Worm (Caenorhabditis elegans) whole organism, L1 larva: ENCODE data around the gene zmp-5.
A peak's percentile ranks its signal among the peaks of the same experiment; 100 is the strongest.

Experiments
- C04F5.9 ChIP-seq: sonication (generic microtip); optimal IDR thresholded peaks from 2 replicates; lab custom pipeline; 2016; ENCODE audit warnings: missing genetic modification characterization, missing compliant biosample characterization
- F16B12.6 ChIP-seq: fragments of 150-350 bp; optimal IDR thresholded peaks from 2 replicates; lab custom pipeline; 2014; ENCODE audit warnings: missing biosample characterization, missing genetic modification characterization
- Y116A8C.19 ChIP-seq: sonication (generic microtip); optimal IDR thresholded peaks from 2 replicates; lab custom pipeline; 2016; ENCODE audit warnings: missing compliant biosample characterization, missing genetic modification characterization, borderline replicate concordance
- aha-1 ChIP-seq: fragments of 150-350 bp; optimal IDR thresholded peaks from 2 replicates; lab custom pipeline; 2014; ENCODE audit warnings: missing biosample characterization, missing genetic modification characterization
- alr-1 ChIP-seq: fragments of 200-800 bp; sonication (Bioruptor generic); optimal IDR thresholded peaks from 2 replicates; lab custom pipeline; 2018; ENCODE audit warnings: borderline replicate concordance, mild to moderate bottlenecking, missing genetic modification characterization, missing compliant biosample characterization
- blmp-1 ChIP-seq: fragments of 150-350 bp; optimal IDR thresholded peaks from 2 replicates; lab custom pipeline; 2014; ENCODE audit warnings: missing biosample characterization, missing genetic modification characterization
- ceh-8 ChIP-seq: fragments of 200-800 bp; sonication (Bioruptor generic); optimal IDR thresholded peaks from 2 replicates; lab custom pipeline; 2018; ENCODE audit warnings: mild to moderate bottlenecking, missing genetic modification characterization, moderate library complexity, missing compliant biosample characterization
- ceh-88 ChIP-seq: fragments of 200-800 bp; sonication (Bioruptor generic); IDR thresholded peaks from 2 replicates; pipeline ENCODE4 v1.3.6; 2022; ENCODE audit warnings: missing genetic modification characterization, missing compliant biosample characterization
- ces-1 ChIP-seq: fragments of 150-350 bp; optimal IDR thresholded peaks from 2 replicates; lab custom pipeline; 2014; ENCODE audit warnings: missing biosample characterization, missing genetic modification reagents, missing genetic modification characterization
- dpl-1 ChIP-seq, 3 experiments: fragments of 150-350 bp in 2 of 3; sonication (generic microtip) in 1 of 3; optimal IDR thresholded peaks; 2 replicates each; lab custom pipeline; 2014 to 2017; ENCODE audit warnings: missing biosample characterization in 3 of 3, missing genetic modification characterization in 3 of 3, missing genetic modification reagents in 3 of 3
- efl-1 ChIP-seq, 4 experiments: fragments of 150-350 bp; optimal IDR thresholded peaks in 3 of 4; peaks in 1 of 4; 1 replicate in 1 of 4; 2 replicates in 3 of 4; lab custom pipeline; 2014; ENCODE audit warnings: missing biosample characterization in 2 of 4, missing genetic modification characterization in 2 of 4, missing genetic modification reagents in 2 of 4
- efl-3 ChIP-seq: fragments of 200-800 bp; sonication (Bioruptor generic); optimal IDR thresholded peaks from 2 replicates; lab custom pipeline; 2018; ENCODE audit warnings: mild to moderate bottlenecking, missing genetic modification characterization, missing compliant biosample characterization
- elt-2 ChIP-seq: sonication (generic microtip); optimal IDR thresholded peaks from 2 replicates; lab custom pipeline; 2016; ENCODE audit warnings: missing genetic modification characterization, mild to moderate bottlenecking, inconsistent platforms, missing compliant biosample characterization, missing genetic modification reagents
- ets-5 ChIP-seq: fragments of 200-800 bp; sonication (Bioruptor generic); IDR thresholded peaks from 2 replicates; pipeline ENCODE4 v1.3.6; 2022; ENCODE audit warnings: missing genetic modification characterization, missing compliant biosample characterization
- fkh-10 ChIP-seq: sonication (generic microtip); optimal IDR thresholded peaks from 2 replicates; lab custom pipeline; 2017; ENCODE audit warnings: missing biosample characterization, missing genetic modification reagents, missing genetic modification characterization
- jun-1 ChIP-seq: fragments of 150-350 bp; optimal IDR thresholded peaks from 2 replicates; lab custom pipeline; 2014; ENCODE audit warnings: missing biosample characterization, missing genetic modification reagents, missing genetic modification characterization
- lin-14 ChIP-seq: fragments of 200-800 bp; sonication (Bioruptor generic); optimal IDR thresholded peaks from 2 replicates; lab custom pipeline; 2018; ENCODE audit warnings: mild to moderate bottlenecking, missing genetic modification characterization, moderate library complexity, missing compliant biosample characterization
- lin-15B ChIP-seq: fragments of 150-350 bp; sonication (generic microtip); optimal IDR thresholded peaks from 3 replicates; lab custom pipeline; 2014; ENCODE audit warnings: missing biosample characterization, missing genetic modification characterization
- lin-35 ChIP-seq, 2 experiments: fragments of 150-350 bp; optimal IDR thresholded peaks; 2 replicates each; lab custom pipeline; 2014; ENCODE audit warnings: missing biosample characterization in 2 of 2, missing genetic modification characterization in 2 of 2, missing genetic modification reagents in 2 of 2
- lir-3 ChIP-seq: sonication (generic microtip); optimal IDR thresholded peaks from 2 replicates; lab custom pipeline; 2016; ENCODE audit warnings: mild to moderate bottlenecking, missing genetic modification characterization, moderate library complexity, missing compliant biosample characterization; ENCODE audit not compliant: poor library complexity
- mab-9 ChIP-seq: fragments of 200-800 bp; sonication (Bioruptor generic); IDR thresholded peaks from 2 replicates; pipeline ENCODE4 v1.3.6; 2022; ENCODE audit warnings: missing genetic modification reagents, missing genetic modification characterization, missing compliant biosample characterization
- mef-2 ChIP-seq: fragments of 150-350 bp; optimal IDR thresholded peaks from 2 replicates; lab custom pipeline; 2014; ENCODE audit warnings: missing biosample characterization, missing genetic modification characterization
- mep-1 ChIP-seq: fragments of 150-350 bp; optimal IDR thresholded peaks from 2 replicates; lab custom pipeline; 2014; ENCODE audit warnings: missing biosample characterization, missing genetic modification characterization
- nhr-12 ChIP-seq: sonication (generic microtip); optimal IDR thresholded peaks from 2 replicates; lab custom pipeline; 2017; ENCODE audit warnings: missing biosample characterization, missing genetic modification characterization
- nhr-20 ChIP-seq: sonication (generic microtip); optimal IDR thresholded peaks from 2 replicates; lab custom pipeline; 2016; ENCODE audit warnings: mild to moderate bottlenecking, missing genetic modification characterization, missing compliant biosample characterization
- nhr-237 ChIP-seq: fragments of 150-350 bp; optimal IDR thresholded peaks from 2 replicates; lab custom pipeline; 2014; ENCODE audit warnings: missing biosample characterization, missing genetic modification characterization
- nhr-71 ChIP-seq: sonication (generic microtip); optimal IDR thresholded peaks from 2 replicates; lab custom pipeline; 2016; ENCODE audit warnings: mild to moderate bottlenecking, missing genetic modification characterization, moderate library complexity, missing compliant biosample characterization
- nhr-76 ChIP-seq: sonication (generic microtip); optimal IDR thresholded peaks from 2 replicates; lab custom pipeline; 2017; ENCODE audit warnings: missing biosample characterization, missing genetic modification characterization
- nhr-84 ChIP-seq: sonication (generic microtip); optimal IDR thresholded peaks from 2 replicates; lab custom pipeline; 2017; ENCODE audit warnings: missing biosample characterization, missing genetic modification characterization
- nhr-85 ChIP-seq: sonication (generic microtip); peaks from one replicate; lab custom pipeline; 2016; ENCODE audit warnings: missing genetic modification characterization, inconsistent platforms, missing compliant biosample characterization
- pag-3 ChIP-seq: sonication (generic microtip); optimal IDR thresholded peaks from 2 replicates; lab custom pipeline; 2017; ENCODE audit warnings: missing genetic modification characterization, mild to moderate bottlenecking, missing compliant biosample characterization, antibody characterized with exemption, borderline replicate concordance; ENCODE audit not compliant: insufficient read depth
- pax-3 ChIP-seq: fragments of 200-800 bp; sonication (Bioruptor generic); optimal IDR thresholded peaks from 2 replicates; lab custom pipeline; 2018; ENCODE audit warnings: mild to moderate bottlenecking, missing genetic modification characterization, moderate library complexity, missing compliant biosample characterization
- snpc-4 ChIP-seq: fragments of 150-350 bp; optimal IDR thresholded peaks from 2 replicates; lab custom pipeline; 2014; ENCODE audit warnings: missing biosample characterization, missing genetic modification characterization
- sox-4 ChIP-seq: sonication (generic microtip); optimal IDR thresholded peaks from 2 replicates; lab custom pipeline; 2016; ENCODE audit warnings: missing genetic modification characterization, missing compliant biosample characterization
- sptf-1 ChIP-seq: fragments of 150-350 bp; optimal IDR thresholded peaks from 2 replicates; lab custom pipeline; 2014; ENCODE audit warnings: missing biosample characterization, missing genetic modification characterization
- swsn-7 ChIP-seq: sonication (generic microtip); optimal IDR thresholded peaks from 2 replicates; lab custom pipeline; 2016; ENCODE audit warnings: missing genetic modification characterization, missing compliant biosample characterization
- tlp-1 ChIP-seq: fragments of 150-350 bp; optimal IDR thresholded peaks from 2 replicates; lab custom pipeline; 2014; ENCODE audit warnings: missing biosample characterization, missing genetic modification characterization
- unc-30 ChIP-seq: sonication (generic microtip); optimal IDR thresholded peaks from 2 replicates; lab custom pipeline; 2017; ENCODE audit warnings: missing biosample characterization, missing genetic modification characterization
- unc-62 ChIP-seq: fragments of 150-350 bp; optimal IDR thresholded peaks from 2 replicates; lab custom pipeline; 2014; ENCODE audit warnings: missing biosample characterization, missing genetic modification reagents, missing genetic modification characterization
- unc-86 ChIP-seq: sonication (generic microtip); optimal IDR thresholded peaks from 2 replicates; lab custom pipeline; 2016; ENCODE audit warnings: missing genetic modification characterization, missing compliant biosample characterization
- vab-15 ChIP-seq: sonication (generic microtip); optimal IDR thresholded peaks from 2 replicates; lab custom pipeline; 2017; ENCODE audit warnings: missing genotype, mild to moderate bottlenecking, missing genetic modification characterization, missing compliant biosample characterization
- xbp-1 ChIP-seq: sonication (generic microtip); optimal IDR thresholded peaks from 2 replicates; lab custom pipeline; 2016; ENCODE audit warnings: missing genetic modification characterization, missing compliant biosample characterization
- zag-1 ChIP-seq: fragments of 150-350 bp; optimal IDR thresholded peaks from 2 replicates; lab custom pipeline; 2014; ENCODE audit warnings: missing biosample characterization, missing genetic modification characterization
- ztf-11 ChIP-seq, 2 experiments: sonication (generic microtip); optimal IDR thresholded peaks; 2 replicates each; lab custom pipeline; 2016 to 2017; ENCODE audit warnings: missing genetic modification characterization in 2 of 2, missing biosample characterization in 1 of 2, missing compliant biosample characterization in 1 of 2

Gene zmp-5

DNA sequence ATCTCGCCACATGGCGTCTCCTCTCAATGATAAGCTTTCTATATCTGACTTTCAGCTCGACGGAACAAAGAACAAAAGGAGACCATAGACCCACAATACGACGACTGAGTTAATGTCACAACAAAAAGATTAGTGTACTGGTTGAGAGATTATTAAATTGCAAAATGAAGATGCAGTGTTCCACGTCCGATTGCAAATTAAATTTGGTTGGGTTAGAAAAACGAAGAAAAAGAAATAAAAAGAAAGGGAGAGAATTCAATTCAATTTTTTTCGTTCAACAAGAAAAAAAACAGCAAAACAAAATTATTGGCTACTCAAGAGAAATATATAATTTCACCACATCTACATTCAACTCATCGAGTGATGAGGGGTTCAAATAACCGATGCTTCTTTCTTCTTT is 15.5 kb upstream of the zmp-5 start:
- no peak for TF ChIP-seq nhr-237 (tag; lab: Kevin White, UChicago)
- TF ChIP-seq lir-3 (tag; lab: Kevin White, UChicago), result no peak
- TF ChIP-seq zag-1 (tag; lab: Kevin White, UChicago), result peak; percentile 10
- TF ChIP-seq efl-3 (GFP tag; lab: Kevin White, UChicago), result no peak
- TF ChIP-seq ets-5, result no peak
- TF ChIP-seq unc-62 (GFP tag; lab: Kevin White, UChicago), result no peak
- TF ChIP-seq blmp-1, result no peak
- no peak for TF ChIP-seq nhr-71 (tag; lab: Kevin White, UChicago)
- no peak for TF ChIP-seq pax-3
- TF ChIP-seq nhr-76 (tag; lab: Kevin White, UChicago), result no peak
- peak; percentile 49 for TF ChIP-seq lin-14 (GFP tag; lab: Kevin White, UChicago)
- TF ChIP-seq unc-30, result no peak
- TF ChIP-seq mef-2 (tag; lab: Kevin White, UChicago), result no peak
- TF ChIP-seq snpc-4 (tag; lab: Kevin White, UChicago), result no peak
- peak; percentile 44 for TF ChIP-seq fkh-10 (GFP tag; lab: Kevin White, UChicago)
- TF ChIP-seq Y116A8C.19, result no peak

DNA sequence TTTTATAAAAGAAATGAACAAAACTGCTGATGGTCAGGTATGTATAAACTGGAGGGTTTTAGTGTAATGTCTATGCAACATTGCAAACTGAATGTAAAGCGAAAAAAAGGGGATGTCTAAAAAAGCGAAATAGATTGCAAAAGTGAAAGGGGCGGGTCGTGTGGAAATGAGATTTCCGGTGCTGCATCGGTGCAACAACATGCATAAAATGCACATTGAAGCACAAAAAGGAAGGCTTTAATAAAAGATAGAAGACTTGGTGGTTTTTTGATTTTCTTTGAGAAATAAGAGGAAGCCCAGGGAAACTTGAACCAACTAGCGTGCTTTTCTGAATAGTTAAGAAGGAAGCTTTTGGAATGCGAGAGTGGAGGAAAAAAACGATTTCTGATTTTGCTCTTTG is 14.3 kb upstream of the zmp-5 start:
- TF ChIP-seq lin-14 (GFP tag; lab: Kevin White, UChicago) (peak; percentile 48), ces-1 (GFP tag; lab: Kevin White, UChicago) (peak; percentile 23), unc-86 (tag; lab: Kevin White, UChicago) (peak; percentile 12), nhr-85 (tag; lab: Kevin White, UChicago) (no peak), efl-1 (optimal IDR thresholded peaks at IDR 0.05; lab: Kevin White, UChicago) (no peak), efl-1 (GFP tag; optimal IDR thresholded peaks at IDR 0.05 in 1 of 2; lab: Kevin White, UChicago) (peak in 1 of 2 experiments; percentile 30), fkh-10 (GFP tag; lab: Kevin White, UChicago) (peak; percentile 88)

DNA sequence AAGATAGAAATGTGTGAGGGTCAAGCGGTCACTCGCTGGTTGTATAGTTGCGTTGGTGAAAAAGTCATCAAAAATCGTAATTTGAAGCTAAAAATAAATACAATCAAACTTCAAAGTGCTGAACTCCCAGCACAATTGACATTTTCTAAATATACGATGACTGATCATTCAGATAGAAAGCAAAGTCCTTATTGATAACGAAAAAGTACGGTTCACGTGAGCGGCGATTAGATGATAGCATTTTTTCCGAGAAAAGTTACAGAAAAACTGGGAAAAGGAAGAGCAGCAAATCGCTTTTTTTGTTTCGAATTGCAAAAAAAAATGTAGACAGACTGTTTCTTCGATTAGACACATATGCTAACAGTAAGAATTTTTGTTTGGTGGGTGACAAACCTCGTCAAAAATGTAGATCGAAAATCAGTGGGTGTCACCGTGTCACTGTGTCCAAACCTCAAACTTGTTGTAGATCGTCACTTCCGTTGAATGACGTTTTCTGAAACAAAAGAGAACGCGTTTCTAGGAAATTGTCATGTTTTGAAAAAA is 13.0 kb upstream of the zmp-5 start, which contains the start of gene ivns-1:
Gene ivns-1 (minus strand): TSS at position 493 of the 543 bp plus-strand sequence.
- no peak for TF ChIP-seq lin-35 (GFP tag; optimal IDR thresholded peaks at IDR 0.05; lab: Kevin White, UChicago)
- peak; percentile 6 for TF ChIP-seq lin-14 (GFP tag; lab: Kevin White, UChicago)
- no peak for TF ChIP-seq efl-1 (optimal IDR thresholded peaks at IDR 0.05; lab: Kevin White, UChicago)
- peak in 1 of 2 experiments; percentile 76 for TF ChIP-seq efl-1 (GFP tag; optimal IDR thresholded peaks at IDR 0.05 in 1 of 2; lab: Kevin White, UChicago)
- peak; percentile 59 for TF ChIP-seq elt-2 (tag; lab: Kevin White, UChicago)
- TF ChIP-seq, all 84 proteins: peak for 3

DNA sequence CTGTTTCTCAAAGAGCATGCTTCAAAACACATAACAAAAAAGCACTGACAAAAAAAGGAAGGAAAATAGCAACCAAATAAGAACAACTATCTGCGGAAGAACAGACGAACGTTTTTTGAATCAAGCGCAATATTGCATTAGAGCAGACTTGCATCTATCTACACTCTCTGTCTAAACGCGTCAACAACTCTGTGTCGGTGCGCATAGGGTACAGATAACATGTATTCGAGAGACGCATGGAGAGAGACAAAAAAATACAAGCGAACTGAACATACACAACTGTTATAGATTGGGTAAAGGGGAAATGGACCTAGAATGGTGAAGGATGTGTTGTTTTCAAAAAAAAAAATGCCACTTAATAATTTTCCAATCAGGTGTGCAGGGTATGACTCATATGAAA is 11.9 kb upstream of the zmp-5 start:
- TF ChIP-seq unc-86 (tag; lab: Kevin White, UChicago), result no peak
- TF ChIP-seq ceh-8 (GFP tag; lab: Kevin White, UChicago), result no peak
- TF ChIP-seq tlp-1 (tag; lab: Kevin White, UChicago), result no peak
- no peak for TF ChIP-seq nhr-84 (tag; lab: Kevin White, UChicago)
- TF ChIP-seq swsn-7 (tag; lab: Kevin White, UChicago), result peak; percentile 33
- no peak for TF ChIP-seq ztf-11 (tag; optimal IDR thresholded peaks at IDR 0.05; lab: Kevin White, UChicago)
- TF ChIP-seq xbp-1 (tag; lab: Kevin White, UChicago), result no peak
- peak; percentile 75 for TF ChIP-seq nhr-85 (tag; lab: Kevin White, UChicago)
- peak; percentile 33 to 90 for TF ChIP-seq lin-35 (GFP tag; optimal IDR thresholded peaks at IDR 0.05; lab: Kevin White, UChicago)
- TF ChIP-seq zag-1 (tag; lab: Kevin White, UChicago), result no peak
- no peak for TF ChIP-seq sox-4 (tag; lab: Kevin White, UChicago)
- no peak for TF ChIP-seq snpc-4 (tag; lab: Kevin White, UChicago)
- no peak for TF ChIP-seq aha-1 (tag; lab: Kevin White, UChicago)
- peak; percentile 59 to 80 (median 76) for TF ChIP-seq dpl-1 (GFP tag; optimal IDR thresholded peaks at IDR 0.05; lab: Kevin White, UChicago)
- no peak for TF ChIP-seq pag-3 (tag; lab: Kevin White, UChicago)
- TF ChIP-seq sptf-1 (tag; lab: Kevin White, UChicago), result no peak
- TF ChIP-seq mep-1 (tag; lab: Kevin White, UChicago), result peak; percentile 62
- peak; percentile 22 for TF ChIP-seq vab-15
- TF ChIP-seq blmp-1, result peak; percentile 73
- TF ChIP-seq mef-2 (tag; lab: Kevin White, UChicago), result no peak
- TF ChIP-seq ets-5, result no peak
- TF ChIP-seq ceh-88 (GFP tag; lab: Robert Waterston, UW), result no peak
- TF ChIP-seq jun-1 (tag; lab: Kevin White, UChicago), result peak; percentile 40
- no peak for TF ChIP-seq unc-30
- TF ChIP-seq lin-15B, result peak; percentile 14
- TF ChIP-seq nhr-71 (tag; lab: Kevin White, UChicago), result peak; percentile 47
- peak; percentile 65 for TF ChIP-seq nhr-20 (tag; lab: Kevin White, UChicago)
- no peak for TF ChIP-seq C04F5.9 (tag; lab: Kevin White, UChicago)
- TF ChIP-seq mab-9 (GFP tag; lab: Robert Waterston, UW), result no peak
- no peak for TF ChIP-seq F16B12.6 (tag; lab: Kevin White, UChicago)
- TF ChIP-seq alr-1, result no peak
- no peak for TF ChIP-seq nhr-12
